Fruit fly (Drosophila melanogaster): ENCODE data around the gene CG9184.

- TF ChIP-seq psq (GFP tag; optimal IDR thresholded peaks at IDR 0.05) (peak; percentile 81), HLH106 (tag; optimal IDR thresholded peaks at IDR 0.05) (peak; percentile 86), jim (GFP tag; optimal IDR thresholded peaks at IDR 0.05) (peak; percentile 14), ey (GFP tag; optimal IDR thresholded peaks at IDR 0.05) (peak; percentile 85), usp (GFP tag; optimal IDR thresholded peaks at IDR 0.05) (no peak), OdsH (GFP tag; optimal IDR thresholded peaks at IDR 0.05) (peak; percentile 80), Myc (optimal IDR thresholded peaks at IDR 0.05) (no peak), Hr78 (GFP tag; optimal IDR thresholded peaks at IDR 0.05) (no peak), Mio (GFP tag; optimal IDR thresholded peaks at IDR 0.05) (no peak), fru (GFP tag; optimal IDR thresholded peaks at IDR 0.05) (peak; percentile 83), dsf (GFP tag; optimal IDR thresholded peaks at IDR 0.05; ENCODE audit: borderline replicate concordance) (no peak), GATAd (GFP tag; optimal IDR thresholded peaks at IDR 0.05) (no peak), CG9705 (GFP tag; optimal IDR thresholded peaks at IDR 0.05) (no peak), woc (GFP tag; optimal IDR thresholded peaks at IDR 0.05) (peak; percentile 68)
Measured at dm6 chr3L:1368201-1368617, 45.6 kb upstream of the CG9184 start.

Measured in whole organism, wandering third instar larva.